Worm (Caenorhabditis elegans) whole organism, young adult: Measurements from ENCODE around the gene prmt-1.

Experiments
- B0019.2 ChIP-seq: fragments of 200-800 bp; sonication (Bioruptor generic); conservative IDR thresholded peaks from 2 replicates; pipeline ENCODE4 v1.3.6; 2022; ENCODE audit warnings: missing genetic modification reagents, missing genetic modification characterization, missing compliant biosample characterization
- F39B2.1 ChIP-seq: fragments of 200-800 bp; sonication (Bioruptor generic); IDR thresholded peaks from 2 replicates; pipeline ENCODE4 v1.3.6; 2022; ENCODE audit warnings: missing genetic modification reagents, missing genetic modification characterization, missing compliant biosample characterization
- Y56A3A.18 ChIP-seq: fragments of 200-800 bp; sonication (Bioruptor generic); IDR thresholded peaks from 2 replicates; pipeline ENCODE4 v1.3.6; 2022; ENCODE audit warnings: missing genetic modification reagents, missing genetic modification characterization, missing compliant biosample characterization
- ama-1 ChIP-seq, 3 experiments: fragments of 150-350 bp in 1 of 3; sonication (generic microtip) in 2 of 3; optimal IDR thresholded peaks; 2 replicates each; lab custom pipeline; 2014 to 2018; ENCODE audit warnings: missing biosample characterization in 2 of 3, missing genetic modification characterization in 2 of 3, missing genetic modification reagents in 2 of 3
- ccch-3 ChIP-seq: fragments of 200-800 bp; sonication (Bioruptor generic); optimal IDR thresholded peaks from 2 replicates; lab custom pipeline; 2018; ENCODE audit warnings: mild to moderate bottlenecking, missing genetic modification characterization, missing compliant biosample characterization
- let-607 ChIP-seq, 2 experiments: fragments of 200-800 bp in 1 of 2; sonication (Bioruptor generic) in 1 of 2; sonication (generic microtip) in 1 of 2; optimal IDR thresholded peaks; 2 replicates each; lab custom pipeline; 2016 to 2018; ENCODE audit warnings: mild to moderate bottlenecking in 2 of 2, missing compliant biosample characterization in 2 of 2, missing genetic modification characterization in 2 of 2, moderate library complexity in 2 of 2, missing genotype in 1 of 2
- mes-4 ChIP-seq: sonication (generic microtip); optimal IDR thresholded peaks from 2 replicates; lab custom pipeline; 2016; ENCODE audit warnings: missing genotype, missing genetic modification characterization, missing compliant biosample characterization
- nhr-90 ChIP-seq: sonication (generic microtip); optimal IDR thresholded peaks from 2 replicates; lab custom pipeline; 2016; ENCODE audit warnings: missing genotype, mild to moderate bottlenecking, missing genetic modification characterization, missing compliant biosample characterization
- pha-4 ChIP-seq: fragments of 150-350 bp; sonication (generic microtip); optimal IDR thresholded peaks from 2 replicates; lab custom pipeline; 2014; ENCODE audit warnings: missing biosample characterization, missing genetic modification reagents, missing genetic modification characterization
- sea-2 ChIP-seq: fragments of 200-800 bp; sonication (Bioruptor generic); IDR thresholded peaks from 2 replicates; pipeline ENCODE4 v1.3.6; 2022; ENCODE audit warnings: missing genetic modification characterization, missing compliant biosample characterization
- unc-62 ChIP-seq: fragments of 150-350 bp; optimal IDR thresholded peaks from 2 replicates; lab custom pipeline; 2014; ENCODE audit warnings: missing biosample characterization, missing genetic modification reagents, missing genetic modification characterization
- ztf-18 ChIP-seq: sonication (generic microtip); optimal IDR thresholded peaks from 2 replicates; lab custom pipeline; 2016; ENCODE audit warnings: missing genotype, mild to moderate bottlenecking, missing genetic modification characterization, missing compliant biosample characterization

ce11 chrV:20276923-20277322, 7.4 kb upstream of the prmt-1 start:
- TF ChIP-seq let-607 (tag; optimal IDR thresholded peaks at IDR 0.05; lab: Kevin White, UChicago), result no peak
- no peak for TF ChIP-seq nhr-90 (tag; lab: Kevin White, UChicago)
- TF ChIP-seq sea-2 (GFP tag; lab: Robert Waterston, UW), result no peak
- TF ChIP-seq unc-62 (GFP tag; lab: Kevin White, UChicago), result no peak
- no peak for TF ChIP-seq ztf-18 (tag; lab: Kevin White, UChicago)
- no peak for TF ChIP-seq ama-1 (optimal IDR thresholded peaks at IDR 0.05; lab: Kevin White, UChicago)
- no peak for TF ChIP-seq ama-1 (GFP tag; optimal IDR thresholded peaks at IDR 0.05; lab: Kevin White, UChicago)
- TF ChIP-seq mes-4 (tag; lab: Kevin White, UChicago), result no peak
- TF ChIP-seq ccch-3 (GFP tag; lab: Kevin White, UChicago), result no peak
- TF ChIP-seq pha-4 (tag; lab: Kevin White, UChicago), result no peak
- TF ChIP-seq F39B2.1 (GFP tag; lab: Robert Waterston, UW), result no peak
- no peak for TF ChIP-seq B0019.2 (GFP tag; lab: Robert Waterston, UW)
- TF ChIP-seq Y56A3A.18, result no peak
